In genomic region chr2L:21784790-21785425, dm6 we compare ENCODE assay signal across 1 fruit fly cellular context.
TF ChIP-seq lines count a peak whose summit lies in the region.

No protein-coding gene starts in this region.

TF ChIP-seq in whole organism, embryonic, 481 proteins besides CTCF, POLR2A, EP300 and RAD21 (continued from another document and continues in another):
- TF ChIP-seq CG6854 (GFP tag; optimal IDR thresholded peaks at IDR 0.05; lab: Kevin White, UChicago) (no peak), CG4854 (GFP tag; optimal IDR thresholded peaks at IDR 0.05; lab: Kevin White, UChicago) (no peak), CG17802 (tag; optimal IDR thresholded peaks at IDR 0.05; lab: Kevin White, UChicago) (no peak), CG5180 (GFP tag; optimal IDR thresholded peaks at IDR 0.05; lab: Kevin White, UChicago) (no peak), nau (GFP tag; optimal IDR thresholded peaks at IDR 0.05; lab: Kevin White, UChicago) (no peak), Nf-YC (tag; optimal IDR thresholded peaks at IDR 0.05; lab: Kevin White, UChicago) (no peak), hth (optimal IDR thresholded peaks at IDR 0.05; lab: Kevin White, UChicago) (no peak), Atf6 (GFP tag; IDR thresholded peaks at IDR 0.05; lab: Robert Waterston, UW) (no peak), CG13123 (GFP tag; optimal IDR thresholded peaks at IDR 0.05; lab: Kevin White, UChicago) (no peak), cwo (GFP tag; optimal IDR thresholded peaks at IDR 0.05; lab: Kevin White, UChicago) (no peak), CG1602 (GFP tag; optimal IDR thresholded peaks at IDR 0.05; lab: Kevin White, UChicago) (no peak), CG11085 (GFP tag; IDR thresholded peaks at IDR 0.05; lab: Robert Waterston, UW) (no peak), danr (GFP tag; IDR thresholded peaks at IDR 0.05; lab: Robert Waterston, UW) (no peak), run (tag; optimal IDR thresholded peaks at IDR 0.05; lab: Kevin White, UChicago) (no peak), CG15601 (tag; optimal IDR thresholded peaks at IDR 0.05; lab: Kevin White, UChicago) (peak; percentile 10), Ets97D (GFP tag; optimal IDR thresholded peaks at IDR 0.05; lab: Kevin White, UChicago) (no peak), CG10979 (tag; optimal IDR thresholded peaks at IDR 0.05; lab: Kevin White, UChicago) (peak; percentile 51), CG12299 (tag; optimal IDR thresholded peaks at IDR 0.05; lab: Kevin White, UChicago) (no peak), tap (tag; optimal IDR thresholded peaks at IDR 0.05; lab: Kevin White, UChicago) (no peak), CG4360 (GFP tag; IDR thresholded peaks at IDR 0.05; lab: Robert Waterston, UW) (no peak), CG1832 (GFP tag; optimal IDR thresholded peaks at IDR 0.05; lab: Kevin White, UChicago) (no peak), CG11504 (tag; optimal IDR thresholded peaks at IDR 0.05; lab: Kevin White, UChicago) (peak; percentile 54), CG15696 (tag; optimal IDR thresholded peaks at IDR 0.05; lab: Kevin White, UChicago) (no peak), CG2678 (tag; optimal IDR thresholded peaks at IDR 0.05; lab: Kevin White, UChicago) (peak; percentile 50), CG17361 (GFP tag; IDR thresholded peaks at IDR 0.05; lab: Robert Waterston, UW) (peak; percentile 67; the same call in 2 of the 3 replicates), mam (GFP tag; optimal IDR thresholded peaks at IDR 0.05; lab: Kevin White, UChicago) (no peak), twi (tag; optimal IDR thresholded peaks at IDR 0.05; lab: Kevin White, UChicago) (no peak), ken (GFP tag; IDR thresholded peaks at IDR 0.05; lab: Robert Waterston, UW) (no peak), CG3163 (GFP tag; optimal IDR thresholded peaks at IDR 0.05; lab: Kevin White, UChicago) (no peak), Sox102F (GFP tag; optimal IDR thresholded peaks at IDR 0.05; lab: Kevin White, UChicago) (no peak), PHDP (tag; optimal IDR thresholded peaks at IDR 0.05; lab: Kevin White, UChicago) (no peak), sens-2 (GFP tag; IDR thresholded peaks at IDR 0.05; lab: Robert Waterston, UW) (no peak), Mrtf (GFP tag; IDR thresholded peaks at IDR 0.05; lab: Robert Waterston, UW) (no peak), E2f1 (GFP tag; IDR thresholded peaks at IDR 0.05; lab: Robert Waterston, UW) (no peak), Dad (GFP tag; optimal IDR thresholded peaks at IDR 0.05; lab: Kevin White, UChicago) (no peak), yki (optimal IDR thresholded peaks at IDR 0.05; lab: Kevin White, UChicago) (no peak), CG7372 (GFP tag; IDR thresholded peaks at IDR 0.05; lab: Robert Waterston, UW) (no peak), Sox100B (GFP tag; optimal IDR thresholded peaks at IDR 0.05; lab: Kevin White, UChicago) (peak; percentile 37), CG4820 (GFP tag; optimal IDR thresholded peaks at IDR 0.05; lab: Kevin White, UChicago) (no peak), CG10267 (tag; optimal IDR thresholded peaks at IDR 0.05; lab: Kevin White, UChicago) (no peak), Bdp1 (GFP tag; optimal IDR thresholded peaks at IDR 0.05; lab: Kevin White, UChicago) (no peak), CG12071 (GFP tag; optimal IDR thresholded peaks at IDR 0.05; lab: Kevin White, UChicago) (no peak), CG9215 (GFP tag; IDR thresholded peaks at IDR 0.05; lab: Robert Waterston, UW) (no peak), CG2199 (GFP tag; IDR thresholded peaks at IDR 0.05; lab: Robert Waterston, UW) (no peak), CG8359 (GFP tag; optimal IDR thresholded peaks at IDR 0.05; lab: Kevin White, UChicago; ENCODE audit: borderline replicate concordance) (no peak), CG1024 (GFP tag; IDR thresholded peaks at IDR 0.05; lab: Robert Waterston, UW) (no peak), ttk (GFP tag; IDR thresholded peaks at IDR 0.05; lab: Robert Waterston, UW) (no peak), HLH54F (GFP tag; optimal IDR thresholded peaks at IDR 0.05; lab: Kevin White, UChicago) (no peak), Drgx (GFP tag; IDR thresholded peaks at IDR 0.05; lab: Robert Waterston, UW) (no peak), CG7987 (GFP tag; optimal IDR thresholded peaks at IDR 0.05; lab: Kevin White, UChicago) (no peak), org-1 (GFP tag; optimal IDR thresholded peaks at IDR 0.05; lab: Kevin White, UChicago) (no peak), Sry-δ (GFP tag; optimal IDR thresholded peaks at IDR 0.05; lab: Kevin White, UChicago) (no peak), CG2129 (GFP tag; IDR thresholded peaks at IDR 0.05; lab: Robert Waterston, UW; ENCODE audit: partially characterized antibody) (no peak), tgo (GFP tag; IDR thresholded peaks at IDR 0.05; lab: Robert Waterston, UW) (0 out of 3 replicates have a peak, but pooled peaks have one; percentile 17), psq (GFP tag; optimal IDR thresholded peaks at IDR 0.05; lab: Kevin White, UChicago) (no peak), insv (GFP tag; optimal IDR thresholded peaks at IDR 0.05; lab: Kevin White, UChicago) (no peak), CG17568 (GFP tag; optimal IDR thresholded peaks at IDR 0.05; lab: Kevin White, UChicago) (no peak), Max (GFP tag; optimal IDR thresholded peaks at IDR 0.05; lab: Kevin White, UChicago) (no peak), Hmx (GFP tag; optimal IDR thresholded peaks at IDR 0.05; lab: Kevin White, UChicago) (no peak), tup (GFP tag; optimal IDR thresholded peaks at IDR 0.05; lab: Kevin White, UChicago) (no peak), HmgZ (tag; optimal IDR thresholded peaks at IDR 0.05; lab: Kevin White, UChicago) (no peak), z (GFP tag; IDR thresholded peaks at IDR 0.05; lab: Robert Waterston, UW) (no peak), bigmax (GFP tag; optimal IDR thresholded peaks at IDR 0.05; lab: Kevin White, UChicago) (no peak), ewg (GFP tag; optimal IDR thresholded peaks at IDR 0.05; lab: Kevin White, UChicago) (no peak), CG18619 (GFP tag; optimal IDR thresholded peaks at IDR 0.05; lab: Kevin White, UChicago) (no peak), chif (GFP tag; optimal IDR thresholded peaks at IDR 0.05; lab: Kevin White, UChicago) (no peak), gem (tag; optimal IDR thresholded peaks at IDR 0.05; lab: Kevin White, UChicago) (peak; percentile 48), YL-1 (GFP tag; optimal IDR thresholded peaks at IDR 0.05; lab: Kevin White, UChicago) (no peak), CG15269 (tag; optimal IDR thresholded peaks at IDR 0.05; lab: Kevin White, UChicago) (peak; percentile 4), ap (GFP tag; IDR thresholded peaks at IDR 0.05; lab: Robert Waterston, UW) (no peak), CG2712 (tag; optimal IDR thresholded peaks at IDR 0.05; lab: Kevin White, UChicago) (peak; percentile 31), TFAM (GFP tag; optimal IDR thresholded peaks at IDR 0.05; lab: Kevin White, UChicago) (no peak), CG11723 (GFP tag; optimal IDR thresholded peaks at IDR 0.05; lab: Kevin White, UChicago) (no peak), CG13894 (tag; optimal IDR thresholded peaks at IDR 0.05; lab: Kevin White, UChicago) (no peak), CG14710 (tag; optimal IDR thresholded peaks at IDR 0.05; lab: Kevin White, UChicago) (peak; percentile 18), CG9932 (GFP tag; IDR thresholded peaks at IDR 0.05; lab: Robert Waterston, UW) (no peak), CG11398 (GFP tag; optimal IDR thresholded peaks at IDR 0.05; lab: Kevin White, UChicago) (no peak), unc-4 (GFP tag; IDR thresholded peaks at IDR 0.05; lab: Robert Waterston, UW; ENCODE audit: partially characterized antibody) (no peak), Pdp1 (GFP tag; optimal IDR thresholded peaks at IDR 0.05; lab: Kevin White, UChicago) (peak in 1 of 2 experiments; percentile 9), ab (GFP tag; optimal IDR thresholded peaks at IDR 0.05; lab: Kevin White, UChicago) (no peak), BEAF-32 (GFP tag; optimal IDR thresholded peaks at IDR 0.05; lab: Kevin White, UChicago) (no peak), CG2889 (GFP tag; IDR thresholded peaks at IDR 0.05; lab: Robert Waterston, UW) (no peak), chm (GFP tag; IDR thresholded peaks at IDR 0.05; lab: Robert Waterston, UW) (no peak), bbx (GFP tag; IDR thresholded peaks at IDR 0.05; lab: Robert Waterston, UW; ENCODE audit: partially characterized antibody) (no peak), eve (GFP tag; optimal IDR thresholded peaks at IDR 0.05; lab: Kevin White, UChicago) (peak in 1 of 2 experiments; percentile 64), Trl (optimal IDR thresholded peaks at IDR 0.05; lab: Kevin White, UChicago) (no peak), Trl (GFP tag; optimal IDR thresholded peaks at IDR 0.05; lab: Kevin White, UChicago) (no peak), ac (GFP tag; optimal IDR thresholded peaks at IDR 0.05; lab: Kevin White, UChicago) (no peak), luna (GFP tag; optimal IDR thresholded peaks at IDR 0.05; lab: Kevin White, UChicago) (no peak), Side (GFP tag; optimal IDR thresholded peaks at IDR 0.05; lab: Kevin White, UChicago) (no peak), Taf1 (GFP tag; IDR thresholded peaks at IDR 0.05; lab: Robert Waterston, UW) (no peak), sens (GFP tag; lab: Kevin White, UChicago) (peak; percentile 82), pan (optimal IDR thresholded peaks at IDR 0.05; lab: Kevin White, UChicago) (no peak), pan (GFP tag; optimal IDR thresholded peaks at IDR 0.05 in 1 of 2, IDR thresholded peaks at IDR 0.05 in 1 of 2) (no peak), lmd (GFP tag; IDR thresholded peaks at IDR 0.05; lab: Robert Waterston, UW) (no peak), nerfin-1 (tag; optimal IDR thresholded peaks at IDR 0.05; lab: Kevin White, UChicago) (peak; percentile 7), Ets65A (GFP tag; lab: Kevin White, UChicago) (peak; percentile 68), Hsf (GFP tag; optimal IDR thresholded peaks at IDR 0.05; lab: Kevin White, UChicago) (peak; percentile 1), Hr3 (GFP tag; optimal IDR thresholded peaks at IDR 0.05; lab: Kevin White, UChicago) (no peak), CG14965 (GFP tag; optimal IDR thresholded peaks at IDR 0.05; lab: Kevin White, UChicago; ENCODE audit: borderline replicate concordance) (no peak), CkIIα-i1 (GFP tag; IDR thresholded peaks at IDR 0.05; lab: Robert Waterston, UW) (no peak), Vsx1 (GFP tag; optimal IDR thresholded peaks at IDR 0.05; lab: Kevin White, UChicago) (no peak), Atf3 (GFP tag; optimal IDR thresholded peaks at IDR 0.05; lab: Kevin White, UChicago) (no peak), HLHmδ (GFP tag; optimal IDR thresholded peaks at IDR 0.05; lab: Kevin White, UChicago) (no peak), otp (GFP tag; IDR thresholded peaks at IDR 0.05; lab: Robert Waterston, UW) (no peak), slou (GFP tag; optimal IDR thresholded peaks at IDR 0.05; lab: Kevin White, UChicago) (peak; percentile 20), CG2202 (tag; optimal IDR thresholded peaks at IDR 0.05; lab: Kevin White, UChicago) (no peak), sug (tag; optimal IDR thresholded peaks at IDR 0.05; lab: Kevin White, UChicago) (no peak), CG18764 (GFP tag; optimal IDR thresholded peaks at IDR 0.05; lab: Kevin White, UChicago) (no peak), Hand (GFP tag; optimal IDR thresholded peaks at IDR 0.05; lab: Kevin White, UChicago) (no peak), CG3838 (GFP tag; optimal IDR thresholded peaks at IDR 0.05; lab: Kevin White, UChicago) (no peak), Mad (GFP tag; optimal IDR thresholded peaks at IDR 0.05; lab: Kevin White, UChicago) (no peak), NK7.1 (GFP tag; optimal IDR thresholded peaks at IDR 0.05; lab: Kevin White, UChicago) (no peak), CG12659 (GFP tag; optimal IDR thresholded peaks at IDR 0.05; lab: Kevin White, UChicago) (peak; percentile 3), B-H1 (GFP tag; IDR thresholded peaks at IDR 0.05; lab: Robert Waterston, UW) (no peak), Lhr (GFP tag; optimal IDR thresholded peaks at IDR 0.05; lab: Kevin White, UChicago) (no peak), CG8478 (optimal IDR thresholded peaks at IDR 0.05; lab: Kevin White, UChicago) (no peak), Camta (GFP tag; optimal IDR thresholded peaks at IDR 0.05; lab: Kevin White, UChicago) (no peak), Awh (GFP tag; IDR thresholded peaks at IDR 0.05; lab: Robert Waterston, UW) (no peak), NC2α (GFP tag; optimal IDR thresholded peaks at IDR 0.05; lab: Kevin White, UChicago) (no peak), sqz (GFP tag; optimal IDR thresholded peaks at IDR 0.05; lab: Kevin White, UChicago) (peak; percentile 5), CG2120 (GFP tag; optimal IDR thresholded peaks at IDR 0.05; lab: Kevin White, UChicago) (peak; percentile 21), dmrt11E (tag; optimal IDR thresholded peaks at IDR 0.05; lab: Kevin White, UChicago) (peak; percentile 18), ham (GFP tag; IDR thresholded peaks at IDR 0.05; lab: Robert Waterston, UW) (no peak), fu2 (GFP tag; optimal IDR thresholded peaks at IDR 0.05; lab: Kevin White, UChicago) (no peak), Atf-2 (GFP tag; optimal IDR thresholded peaks at IDR 0.05; lab: Kevin White, UChicago) (no peak), CG17612 (GFP tag; IDR thresholded peaks at IDR 0.05; lab: Robert Waterston, UW) (no peak), CrebB (tag; optimal IDR thresholded peaks at IDR 0.05; lab: Kevin White, UChicago) (no peak), CG10959 (GFP tag; IDR thresholded peaks at IDR 0.05; lab: Robert Waterston, UW) (no peak), exex (tag; optimal IDR thresholded peaks at IDR 0.05; lab: Kevin White, UChicago) (no peak), Ptx1 (GFP tag; IDR thresholded peaks at IDR 0.05; lab: Robert Waterston, UW) (no peak), grn (GFP tag; optimal IDR thresholded peaks at IDR 0.05; lab: Kevin White, UChicago) (no peak), Oli (tag; optimal IDR thresholded peaks at IDR 0.05; lab: Kevin White, UChicago) (peak; percentile 31), Deaf1 (tag; optimal IDR thresholded peaks at IDR 0.05; lab: Kevin White, UChicago) (no peak), Opbp (GFP tag; IDR thresholded peaks at IDR 0.05; lab: Robert Waterston, UW; ENCODE audit: partially characterized antibody) (no peak), ash1 (GFP tag; optimal IDR thresholded peaks at IDR 0.05; lab: Kevin White, UChicago) (no peak), Sin3A (optimal IDR thresholded peaks at IDR 0.05; lab: Kevin White, UChicago) (no peak), CG32532 (GFP tag; IDR thresholded peaks at IDR 0.05; lab: Robert Waterston, UW) (no peak), CG12104 (GFP tag; optimal IDR thresholded peaks at IDR 0.05; lab: Kevin White, UChicago) (no peak), CG4424 (GFP tag; optimal IDR thresholded peaks at IDR 0.05; lab: Kevin White, UChicago) (peak; percentile 41), sisA (GFP tag; IDR thresholded peaks at IDR 0.05; lab: Robert Waterston, UW) (no peak), kay (GFP tag; optimal IDR thresholded peaks at IDR 0.05; lab: Kevin White, UChicago) (no peak)
